Worm (Caenorhabditis elegans) whole organism, L3 larva: ENCODE results near the gene F47D12.7.

ENCODE experiments used
- mdl-1 ChIP-seq: fragments of 150-350 bp; optimal IDR thresholded peaks from 2 replicates; lab custom pipeline; 2014; ENCODE audit warnings: missing biosample characterization, missing genetic modification characterization
- nhr-25 ChIP-seq: sonication (generic microtip); optimal IDR thresholded peaks from 2 replicates; lab custom pipeline; 2017; ENCODE audit warnings: missing biosample characterization, missing genetic modification characterization
- skn-1 ChIP-seq: fragments of 150-350 bp; optimal IDR thresholded peaks from 2 replicates; lab custom pipeline; 2014; ENCODE audit warnings: missing biosample characterization, missing genetic modification characterization

DNA sequence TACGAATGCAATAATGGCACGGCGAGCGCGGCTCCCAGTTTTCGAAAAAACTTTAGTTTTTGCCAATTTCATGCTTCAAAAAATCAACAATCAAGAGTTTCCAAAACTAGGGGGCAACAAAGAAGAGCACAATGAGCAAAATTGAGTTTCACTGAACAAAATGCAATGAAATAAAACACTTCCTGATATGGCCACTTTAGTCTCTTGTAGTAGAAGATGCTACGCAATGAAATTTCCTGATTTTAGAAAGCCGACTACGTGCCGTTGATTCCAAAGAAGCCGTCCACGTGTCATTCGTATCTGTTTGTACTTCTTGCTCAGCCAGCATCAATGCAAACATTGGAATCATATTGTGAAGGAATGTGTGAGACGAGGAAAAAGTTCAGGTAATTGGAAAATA is 38.5 kb upstream of the F47D12.7 start:
- TF ChIP-seq mdl-1 (tag; lab: Kevin White, UChicago) (no peak), skn-1 (no peak), nhr-25 (tag; lab: Kevin White, UChicago) (no peak)
